Fruit fly (Drosophila melanogaster) whole organism, embryonic: ENCODE results near the gene CG5861.

Experiments
- Atf3 ChIP-seq: fragments of 200-800 bp; sonication (Bioruptor generic); optimal IDR thresholded peaks from 3 replicates; lab custom pipeline; 2016; ENCODE audit warnings: missing biosample characterization, missing genetic modification characterization
- B-H2 ChIP-seq: fragments of 200-800 bp; sonication (Bioruptor generic); optimal IDR thresholded peaks from 2 replicates; lab custom pipeline; 2018; ENCODE audit warnings: missing biosample characterization, mild to moderate bottlenecking, missing genetic modification characterization
- CG11085 ChIP-seq: fragments of 200-800 bp; sonication (Bioruptor generic); IDR thresholded peaks from 2 replicates; pipeline ENCODE4 v1.3.6; 2022; ENCODE audit warnings: missing biosample characterization, missing genetic modification characterization
- CG12104 ChIP-seq: fragments of 200-800 bp; sonication (Bioruptor generic); optimal IDR thresholded peaks from 3 replicates; lab custom pipeline; 2016; ENCODE audit warnings: missing biosample characterization, missing genetic modification characterization
- CG1529 ChIP-seq: fragments of 200-800 bp; sonication (Bioruptor generic); optimal IDR thresholded peaks from 3 replicates; lab custom pipeline; 2018; ENCODE audit warnings: missing biosample characterization, missing genetic modification characterization
- CG15479 ChIP-seq: fragments of 200-800 bp; sonication (Bioruptor generic); optimal IDR thresholded peaks from 3 replicates; lab custom pipeline; 2019; ENCODE audit warnings: missing biosample characterization, mild to moderate bottlenecking, missing genetic modification characterization, moderate library complexity
- CG17186 ChIP-seq: fragments of 200-800 bp; sonication (Bioruptor generic); optimal IDR thresholded peaks from 3 replicates; lab custom pipeline; 2017; ENCODE audit warnings: missing biosample characterization, missing genetic modification reagents, missing genetic modification characterization
- CG17912 ChIP-seq: fragments of 200-800 bp; sonication (Bioruptor generic); optimal IDR thresholded peaks from 2 replicates; lab custom pipeline; 2018; ENCODE audit warnings: missing biosample characterization, mild to moderate bottlenecking, missing genetic modification characterization
- CG18619 ChIP-seq: fragments of 200-800 bp; sonication (Bioruptor generic); optimal IDR thresholded peaks from 3 replicates; lab custom pipeline; 2017; ENCODE audit warnings: missing biosample characterization, mild to moderate bottlenecking, missing genetic modification characterization
- CG2889 ChIP-seq: fragments of 200-800 bp; sonication (Bioruptor generic); IDR thresholded peaks from 3 replicates; pipeline ENCODE4 v1.3.6; 2022; ENCODE audit warnings: missing biosample characterization, missing genetic modification characterization
- CG30431 ChIP-seq: fragments of 200-800 bp; sonication (Bioruptor generic); optimal IDR thresholded peaks from 2 replicates; lab custom pipeline; 2017; ENCODE audit warnings: missing biosample characterization, missing genetic modification characterization
- CG34422 ChIP-seq: fragments of 200-800 bp; sonication (Bioruptor generic); IDR thresholded peaks from 3 replicates; pipeline ENCODE4 v1.3.6; 2022; ENCODE audit warnings: missing biosample characterization, missing genetic modification characterization
- CG4617 ChIP-seq: fragments of 200-800 bp; sonication (Bioruptor generic); optimal IDR thresholded peaks from 3 replicates; lab custom pipeline; 2016; ENCODE audit warnings: missing biosample characterization, missing genetic modification characterization, borderline replicate concordance
- CG4820 ChIP-seq: fragments of 200-800 bp; sonication (Bioruptor generic); optimal IDR thresholded peaks from 3 replicates; lab custom pipeline; 2016; ENCODE audit warnings: missing biosample characterization, missing genetic modification characterization
- CG5953 ChIP-seq: fragments of 200-800 bp; sonication (Bioruptor generic); IDR thresholded peaks from 2 replicates; pipeline ENCODE4 v1.3.6; 2022; ENCODE audit warnings: missing biosample characterization, missing genetic modification characterization
- CG8765 ChIP-seq: fragments of 200-800 bp; sonication (Bioruptor generic); IDR thresholded peaks from 2 replicates; pipeline ENCODE4 v1.3.6; 2022; ENCODE audit warnings: missing biosample characterization, missing genetic modification characterization
- CrebB ChIP-seq: fragments of 200-800 bp; sonication (Bioruptor generic); optimal IDR thresholded peaks from 3 replicates; lab custom pipeline; 2018; ENCODE audit warnings: missing biosample characterization, mild to moderate bottlenecking, missing genetic modification characterization
- Dll ChIP-seq: fragments of 200-800 bp; sonication (Bioruptor generic); IDR thresholded peaks from 4 replicates; pipeline ENCODE4 v1.3.6; 2022; ENCODE audit warnings: missing biosample characterization, missing genetic modification characterization; ENCODE audit not compliant: partially characterized antibody
- HLH54F ChIP-seq: fragments of 200-800 bp; sonication (Bioruptor generic); optimal IDR thresholded peaks from 3 replicates; lab custom pipeline; 2016; ENCODE audit warnings: missing biosample characterization, missing genetic modification characterization
- Hsf ChIP-seq: fragments of 200-800 bp; sonication (Bioruptor generic); optimal IDR thresholded peaks from 3 replicates; lab custom pipeline; 2016; ENCODE audit warnings: missing biosample characterization, missing genetic modification characterization
- Mrtf ChIP-seq: fragments of 200-800 bp; sonication (Bioruptor generic); IDR thresholded peaks from 3 replicates; pipeline ENCODE4 v1.3.6; 2022; ENCODE audit warnings: missing biosample characterization, missing genetic modification characterization
- NFAT ChIP-seq: fragments of 200-800 bp; sonication (Bioruptor generic); IDR thresholded peaks from 2 replicates; pipeline ENCODE4 v1.3.6; 2022; ENCODE audit warnings: missing biosample characterization, missing genetic modification characterization
- Nf-YC ChIP-seq: fragments of 200-800 bp; optimal IDR thresholded peaks from 3 replicates; lab custom pipeline; 2019; ENCODE audit warnings: missing biosample characterization, mild to moderate bottlenecking, missing genetic modification characterization, moderate library complexity
- Optix ChIP-seq: fragments of 200-800 bp; sonication (Bioruptor generic); IDR thresholded peaks from 3 replicates; pipeline ENCODE4 v1.3.6; 2022; ENCODE audit warnings: missing biosample characterization, missing genetic modification characterization
- PHDP ChIP-seq: fragments of 200-800 bp; sonication (Bioruptor generic); optimal IDR thresholded peaks from 3 replicates; lab custom pipeline; 2018; ENCODE audit warnings: missing biosample characterization, mild to moderate bottlenecking, missing genetic modification characterization, moderate library complexity
- Sry-β ChIP-seq: fragments of 200-800 bp; sonication (Bioruptor generic); optimal IDR thresholded peaks from 2 replicates; lab custom pipeline; 2018; ENCODE audit warnings: missing biosample characterization, mild to moderate bottlenecking, missing genetic modification characterization, moderate library complexity
- caup ChIP-seq: fragments of 200-800 bp; sonication (Bioruptor generic); optimal IDR thresholded peaks from 3 replicates; lab custom pipeline; 2017; ENCODE audit warnings: missing biosample characterization, mild to moderate bottlenecking, missing genetic modification characterization, moderate library complexity; ENCODE audit not compliant: severe bottlenecking
- chinmo ChIP-seq: fragments of 200-800 bp; sonication (Bioruptor generic); IDR thresholded peaks from 4 replicates; pipeline ENCODE4 v1.3.6; 2022; ENCODE audit warnings: missing biosample characterization, missing genetic modification characterization; ENCODE audit not compliant: partially characterized antibody
- chn ChIP-seq: fragments of 200-800 bp; sonication (Bioruptor generic); optimal IDR thresholded peaks from 2 replicates; lab custom pipeline; 2016; ENCODE audit warnings: missing biosample characterization, missing genetic modification characterization
- ci ChIP-seq: fragments of 200-800 bp; sonication (Bioruptor generic); IDR thresholded peaks from 3 replicates; pipeline ENCODE4 v1.3.6; 2022; ENCODE audit warnings: missing biosample characterization, missing genetic modification characterization
- crol ChIP-seq: fragments of 200-800 bp; sonication (Bioruptor generic); IDR thresholded peaks from 2 replicates; pipeline ENCODE4 v1.3.6; 2022; ENCODE audit warnings: missing biosample characterization, missing genetic modification characterization
- dmrt11E ChIP-seq: fragments of 200-800 bp; sonication (Bioruptor generic); optimal IDR thresholded peaks from 3 replicates; lab custom pipeline; 2018; ENCODE audit warnings: missing biosample characterization, mild to moderate bottlenecking, missing genetic modification characterization, moderate library complexity
- emc ChIP-seq: fragments of 200-800 bp; sonication (Bioruptor generic); optimal IDR thresholded peaks from 2 replicates; lab custom pipeline; 2016; ENCODE audit warnings: missing biosample characterization, missing genetic modification characterization
- ftz-f1 ChIP-seq: fragments of 200-800 bp; sonication (Bioruptor generic); optimal IDR thresholded peaks from 2 replicates; lab custom pipeline; 2016; ENCODE audit warnings: missing biosample characterization, missing genetic modification characterization
- gro ChIP-seq: fragments of 200-800 bp; sonication (Bioruptor generic); optimal IDR thresholded peaks from 2 replicates; lab custom pipeline; 2016; ENCODE audit warnings: missing biosample characterization, missing genetic modification characterization
- hbn ChIP-seq: fragments of 200-800 bp; sonication (Bioruptor generic); IDR thresholded peaks from 2 replicates; pipeline ENCODE4 v1.3.6; 2022; ENCODE audit warnings: missing biosample characterization, missing genetic modification characterization; ENCODE audit not compliant: partially characterized antibody
- maf-S ChIP-seq: fragments of 200-800 bp; sonication (Bioruptor generic); optimal IDR thresholded peaks from 2 replicates; lab custom pipeline; 2016; ENCODE audit warnings: missing biosample characterization, missing genetic modification characterization
- mirr ChIP-seq: fragments of 200-800 bp; sonication (Bioruptor generic); optimal IDR thresholded peaks from 3 replicates; lab custom pipeline; 2018; ENCODE audit warnings: missing biosample characterization, mild to moderate bottlenecking, missing genetic modification characterization
- nmo ChIP-seq: fragments of 200-800 bp; sonication (Bioruptor generic); optimal IDR thresholded peaks from 2 replicates; lab custom pipeline; 2018; ENCODE audit warnings: missing biosample characterization, mild to moderate bottlenecking, missing genetic modification characterization, moderate library complexity
- nom ChIP-seq: fragments of 200-800 bp; sonication (Bioruptor generic); optimal IDR thresholded peaks from 2 replicates; lab custom pipeline; 2017; ENCODE audit warnings: missing biosample characterization, missing genetic modification characterization, mild to moderate bottlenecking, moderate library complexity, missing genetic modification reagents
- org-1 ChIP-seq: fragments of 200-800 bp; sonication (Bioruptor generic); optimal IDR thresholded peaks from 2 replicates; lab custom pipeline; 2017; ENCODE audit warnings: missing biosample characterization, missing genetic modification characterization
- pnt ChIP-seq: fragments of 200-800 bp; sonication (Bioruptor generic); optimal IDR thresholded peaks from 3 replicates; lab custom pipeline; 2016; ENCODE audit warnings: missing biosample characterization, missing genetic modification characterization
- rib ChIP-seq: fragments of 200-800 bp; sonication (Bioruptor generic); IDR thresholded peaks from 2 replicates; pipeline ENCODE4 v1.3.6; 2022; ENCODE audit warnings: missing biosample characterization, missing genetic modification characterization
- schlank ChIP-seq: fragments of 200-800 bp; sonication (Bioruptor generic); optimal IDR thresholded peaks from 2 replicates; lab custom pipeline; 2018; ENCODE audit warnings: missing biosample characterization, mild to moderate bottlenecking, missing genetic modification characterization
- sob ChIP-seq: fragments of 200-800 bp; sonication (Bioruptor generic); IDR thresholded peaks from 2 replicates; pipeline ENCODE4 v1.3.6; 2022; ENCODE audit warnings: missing biosample characterization, missing genetic modification characterization
- stwl ChIP-seq: fragments of 200-800 bp; sonication (Bioruptor generic); optimal IDR thresholded peaks from 3 replicates; lab custom pipeline; 2018; ENCODE audit warnings: missing biosample characterization, mild to moderate bottlenecking, missing genetic modification characterization, moderate library complexity
- tin ChIP-seq: fragments of 200-800 bp; sonication (Bioruptor generic); optimal IDR thresholded peaks from 3 replicates; lab custom pipeline; 2016; ENCODE audit warnings: missing biosample characterization, missing genetic modification characterization
- unpg ChIP-seq: fragments of 200-800 bp; sonication (Bioruptor generic); optimal IDR thresholded peaks from 3 replicates; lab custom pipeline; 2018; ENCODE audit warnings: missing biosample characterization, mild to moderate bottlenecking, missing genetic modification characterization, moderate library complexity

CG5861 gene

DNA sequence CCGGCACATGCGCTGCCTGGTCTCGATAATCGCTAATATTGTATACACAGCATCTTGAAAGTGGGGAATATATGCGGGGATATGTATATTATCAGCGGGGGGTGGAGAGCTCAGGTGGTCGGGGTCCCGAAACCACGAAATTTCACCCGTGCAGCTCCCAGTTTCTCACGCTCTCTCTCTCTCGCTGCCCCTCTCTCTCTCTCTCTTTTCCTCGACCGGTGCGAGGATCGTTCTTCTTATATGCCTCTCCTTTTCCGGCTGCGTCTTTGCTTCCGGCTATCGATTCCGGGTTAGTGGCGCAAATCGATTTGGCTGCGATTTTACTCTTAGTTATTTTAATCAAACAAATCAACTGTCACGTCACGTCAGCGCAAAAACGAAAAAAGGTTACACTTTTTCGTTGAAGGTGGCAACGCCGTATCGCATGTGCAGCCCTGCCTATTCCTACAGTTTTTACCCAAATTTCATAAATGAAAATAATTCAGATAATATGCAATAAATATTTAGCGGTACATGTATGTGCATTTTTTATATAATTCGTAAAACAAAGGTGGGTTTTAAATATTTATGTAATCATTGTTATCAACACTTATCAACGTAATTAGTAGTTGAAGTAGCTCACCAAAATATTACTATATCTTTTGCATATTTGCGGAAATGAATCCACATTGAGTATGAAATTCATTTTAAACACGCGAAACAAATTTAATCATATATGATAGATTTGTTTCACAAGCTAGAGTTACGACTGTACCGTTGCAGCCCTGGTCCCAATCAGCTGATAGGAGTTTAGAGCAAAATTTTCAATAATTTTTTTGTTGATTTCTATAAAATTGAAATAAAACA is 7.4 kb downstream of the CG5861 start, which contains the start of the genes heix and CG17328 (continued):
- peak; percentile 60 for TF ChIP-seq CG34422 (GFP tag; lab: Robert Waterston, UW)
- TF ChIP-seq pnt (GFP tag; lab: Kevin White, UChicago) = peak; percentile 59
- peak; percentile 61 for TF ChIP-seq CG17186 (GFP tag; lab: Kevin White, UChicago)
- peak; percentile 43; the same call in 1 of the 2 replicates for TF ChIP-seq CG5953 (GFP tag; lab: Robert Waterston, UW)
- TF ChIP-seq chinmo (GFP tag; lab: Robert Waterston, UW) = no peak
- TF ChIP-seq gro (GFP tag; lab: Kevin White, UChicago) = peak; percentile 31
- peak; percentile 20 for TF ChIP-seq org-1 (GFP tag; lab: Kevin White, UChicago)
- peak; percentile 19 for TF ChIP-seq CG30431 (GFP tag; lab: Kevin White, UChicago)
- TF ChIP-seq CG8765 (GFP tag; lab: Robert Waterston, UW) = peak; percentile 64; the same call in 1 of the 2 replicates
- peak; percentile 68 for TF ChIP-seq unpg
- peak; percentile 73 for TF ChIP-seq HLH54F
- TF ChIP-seq tin (GFP tag; lab: Kevin White, UChicago) = peak; percentile 73
- TF ChIP-seq maf-S (GFP tag; lab: Kevin White, UChicago) = peak; percentile 55
- TF ChIP-seq nom = peak; percentile 25
- TF ChIP-seq sob (GFP tag; lab: Robert Waterston, UW) = peak; percentile 68
- no peak for TF ChIP-seq Sry-β (GFP tag; lab: Kevin White, UChicago)
- peak; percentile 94 for TF ChIP-seq CG4617 (GFP tag; lab: Kevin White, UChicago)
- peak; percentile 73 for TF ChIP-seq CG15479 (GFP tag; lab: Kevin White, UChicago)
- 0 out of 2 replicates have a peak, but pooled peaks have one; percentile 36 for TF ChIP-seq rib (GFP tag; lab: Robert Waterston, UW)
- peak; percentile 78 for TF ChIP-seq CG12104 (GFP tag; lab: Kevin White, UChicago)
- TF ChIP-seq PHDP (tag; lab: Kevin White, UChicago) = peak; percentile 78
- TF ChIP-seq Nf-YC = no peak
- peak; percentile 47 for TF ChIP-seq CG17912 (GFP tag; lab: Kevin White, UChicago)
- peak; percentile 46 for TF ChIP-seq stwl (tag; lab: Kevin White, UChicago)
- peak; percentile 25; the same call in 1 of the 2 replicates for TF ChIP-seq hbn (GFP tag; lab: Robert Waterston, UW)
- peak; percentile 54 for TF ChIP-seq CG11085
- TF ChIP-seq CG18619 (GFP tag; lab: Kevin White, UChicago) = peak; percentile 70
- peak; percentile 59 for TF ChIP-seq dmrt11E (tag; lab: Kevin White, UChicago)
- TF ChIP-seq B-H2 = peak; percentile 73
- TF ChIP-seq CG4820 = peak; percentile 67
- peak; percentile 53; the same call in 2 of the 3 replicates for TF ChIP-seq Mrtf
- TF ChIP-seq CG2889 = no peak
- TF ChIP-seq schlank (tag; lab: Kevin White, UChicago) = peak; percentile 57
- TF ChIP-seq crol (GFP tag; lab: Robert Waterston, UW) = peak; percentile 93
- peak; percentile 80 for TF ChIP-seq ci (GFP tag; lab: Robert Waterston, UW)
- peak; percentile 46 for TF ChIP-seq Atf3 (GFP tag; lab: Kevin White, UChicago)
- peak; percentile 23 for TF ChIP-seq CrebB (tag; lab: Kevin White, UChicago)
- TF ChIP-seq NFAT = peak; percentile 84
- TF ChIP-seq chn (GFP tag; lab: Kevin White, UChicago) = peak; percentile 60
- peak; percentile 76 for TF ChIP-seq Hsf (GFP tag; lab: Kevin White, UChicago)
- peak; percentile 13 for TF ChIP-seq emc (GFP tag; lab: Kevin White, UChicago)
- peak; percentile 49; the same call in 1 of the 4 replicates for TF ChIP-seq Dll (GFP tag; lab: Robert Waterston, UW)
- TF ChIP-seq mirr (GFP tag; lab: Kevin White, UChicago) = peak; percentile 37
- TF ChIP-seq Optix = no peak
- TF ChIP-seq nmo (GFP tag; lab: Kevin White, UChicago) = peak; percentile 81
- TF ChIP-seq caup (GFP tag; lab: Kevin White, UChicago) = peak; percentile 64
- peak; percentile 100 for TF ChIP-seq CG1529 (GFP tag; lab: Kevin White, UChicago)
- peak; percentile 67 for TF ChIP-seq ftz-f1 (GFP tag; lab: Kevin White, UChicago)
